Fruit fly (Drosophila melanogaster) whole organism, embryonic: ENCODE results near the gene rho-4.

Experiments
- CG10543 ChIP-seq: fragments of 200-800 bp; sonication (Bioruptor generic); optimal IDR thresholded peaks from 3 replicates; lab custom pipeline; 2017; ENCODE audit warnings: missing biosample characterization, mild to moderate bottlenecking, missing genetic modification characterization, moderate library complexity
- CG10565 ChIP-seq: fragments of 200-800 bp; sonication (Bioruptor generic); optimal IDR thresholded peaks from 3 replicates; lab custom pipeline; 2016; ENCODE audit warnings: missing biosample characterization, mild to moderate bottlenecking, missing genetic modification characterization
- CG11504 ChIP-seq: fragments of 200-800 bp; sonication (Bioruptor generic); optimal IDR thresholded peaks from 3 replicates; lab custom pipeline; 2019; ENCODE audit warnings: missing biosample characterization, mild to moderate bottlenecking, missing genetic modification characterization, moderate library complexity
- CG12104 ChIP-seq: fragments of 200-800 bp; sonication (Bioruptor generic); optimal IDR thresholded peaks from 3 replicates; lab custom pipeline; 2016; ENCODE audit warnings: missing biosample characterization, missing genetic modification characterization
- CG17186 ChIP-seq: fragments of 200-800 bp; sonication (Bioruptor generic); optimal IDR thresholded peaks from 3 replicates; lab custom pipeline; 2017; ENCODE audit warnings: missing biosample characterization, missing genetic modification reagents, missing genetic modification characterization
- CG1832 ChIP-seq: fragments of 200-800 bp; sonication (Bioruptor generic); optimal IDR thresholded peaks from 2 replicates; lab custom pipeline; 2017; ENCODE audit warnings: missing biosample characterization, mild to moderate bottlenecking, missing genetic modification characterization, inconsistent platforms
- CG18476 ChIP-seq: fragments of 200-800 bp; sonication (Bioruptor generic); optimal IDR thresholded peaks from 2 replicates; lab custom pipeline; 2016; ENCODE audit warnings: missing biosample characterization, mild to moderate bottlenecking, missing genetic modification characterization
- CG2129 ChIP-seq: fragments of 200-800 bp; sonication (Bioruptor generic); IDR thresholded peaks from 2 replicates; pipeline ENCODE4 v1.3.6; 2022; ENCODE audit warnings: missing biosample characterization, missing genetic modification characterization; ENCODE audit not compliant: partially characterized antibody
- CG2678 ChIP-seq: fragments of 200-800 bp; sonication (Bioruptor generic); optimal IDR thresholded peaks from 3 replicates; lab custom pipeline; 2019; ENCODE audit warnings: missing biosample characterization, mild to moderate bottlenecking, missing genetic modification characterization, moderate library complexity
- CG32532 ChIP-seq: fragments of 200-800 bp; sonication (Bioruptor generic); IDR thresholded peaks from 2 replicates; pipeline ENCODE4 v1.3.6; 2022; ENCODE audit warnings: missing biosample characterization, missing genetic modification characterization
- CG34376 ChIP-seq: fragments of 200-800 bp; sonication (Bioruptor generic); optimal IDR thresholded peaks from 2 replicates; lab custom pipeline; 2018; ENCODE audit warnings: missing biosample characterization, mild to moderate bottlenecking, missing genetic modification characterization
- CG3995 ChIP-seq: fragments of 200-800 bp; sonication (Bioruptor generic); optimal IDR thresholded peaks from 3 replicates; lab custom pipeline; 2016; ENCODE audit warnings: missing biosample characterization, missing genetic modification characterization
- CG5245 ChIP-seq: fragments of 200-800 bp; sonication (Bioruptor generic); optimal IDR thresholded peaks from 3 replicates; lab custom pipeline; 2016; ENCODE audit warnings: missing biosample characterization, missing genetic modification characterization
- CG6791 ChIP-seq: fragments of 200-800 bp; sonication (Bioruptor generic); IDR thresholded peaks from 3 replicates; pipeline ENCODE4 v1.3.6; 2022; ENCODE audit warnings: missing biosample characterization, missing genetic modification characterization; ENCODE audit not compliant: partially characterized antibody
- CG7372 ChIP-seq: fragments of 200-800 bp; sonication (Bioruptor generic); IDR thresholded peaks from 2 replicates; pipeline ENCODE4 v1.3.6; 2022; ENCODE audit warnings: missing biosample characterization, missing genetic modification characterization
- CG7963 ChIP-seq: fragments of 200-800 bp; sonication (Bioruptor generic); IDR thresholded peaks from 3 replicates; pipeline ENCODE4 v1.3.6; 2022; ENCODE audit warnings: missing biosample characterization, missing genetic modification characterization; ENCODE audit not compliant: partially characterized antibody
- CG9727 ChIP-seq: fragments of 200-800 bp; sonication (Bioruptor generic); optimal IDR thresholded peaks from 3 replicates; lab custom pipeline; 2017; ENCODE audit warnings: missing biosample characterization, mild to moderate bottlenecking, missing genetic modification characterization
- Dll ChIP-seq: fragments of 200-800 bp; sonication (Bioruptor generic); IDR thresholded peaks from 4 replicates; pipeline ENCODE4 v1.3.6; 2022; ENCODE audit warnings: missing biosample characterization, missing genetic modification characterization; ENCODE audit not compliant: partially characterized antibody
- Doc2 ChIP-seq: fragments of 200-800 bp; sonication (Bioruptor generic); IDR thresholded peaks from 2 replicates; pipeline ENCODE4 v1.3.6; 2022; ENCODE audit warnings: missing biosample characterization, missing genetic modification characterization
- Dp ChIP-seq: fragments of 200-800 bp; sonication (Bioruptor generic); optimal IDR thresholded peaks from 2 replicates; lab custom pipeline; 2018; ENCODE audit warnings: missing biosample characterization, mild to moderate bottlenecking, missing genetic modification characterization, moderate library complexity
- Dref ChIP-seq: fragments of 200-800 bp; sonication (Bioruptor generic); IDR thresholded peaks from 2 replicates; pipeline ENCODE4 v1.3.6; 2022; ENCODE audit warnings: missing biosample characterization, missing genetic modification characterization
- E2f2 ChIP-seq: fragments of 200-800 bp; sonication (Bioruptor generic); IDR thresholded peaks from 2 replicates; pipeline ENCODE4 v1.3.6; 2022; ENCODE audit warnings: missing biosample characterization, missing genetic modification characterization
- GATAe ChIP-seq: fragments of 200-800 bp; sonication (Bioruptor generic); conservative IDR thresholded peaks from 2 replicates; pipeline ENCODE4 v1.3.6; 2022; ENCODE audit warnings: missing biosample characterization, missing genetic modification characterization
- HmgZ ChIP-seq: fragments of 200-800 bp; sonication (Bioruptor generic); optimal IDR thresholded peaks from 2 replicates; lab custom pipeline; 2018; ENCODE audit warnings: missing biosample characterization, mild to moderate bottlenecking, missing genetic modification characterization
- Med ChIP-seq: fragments of 200-800 bp; sonication (Bioruptor generic); peaks from one replicate; lab custom pipeline; 2016; ENCODE audit warnings: missing biosample characterization, missing genetic modification characterization, mild to moderate bottlenecking, inconsistent platforms, moderate library complexity
- NFAT ChIP-seq: fragments of 200-800 bp; sonication (Bioruptor generic); IDR thresholded peaks from 2 replicates; pipeline ENCODE4 v1.3.6; 2022; ENCODE audit warnings: missing biosample characterization, missing genetic modification characterization
- Opbp ChIP-seq: fragments of 200-800 bp; sonication (Bioruptor generic); IDR thresholded peaks from 3 replicates; pipeline ENCODE4 v1.3.6; 2022; ENCODE audit warnings: missing biosample characterization, missing genetic modification characterization; ENCODE audit not compliant: partially characterized antibody
- Rfx ChIP-seq: fragments of 200-800 bp; sonication (Bioruptor generic); IDR thresholded peaks from 2 replicates; pipeline ENCODE4 v1.3.6; 2022; ENCODE audit warnings: missing biosample characterization, missing genetic modification characterization
- Sin3A ChIP-seq: fragments of >200 bp; optimal IDR thresholded peaks from 2 replicates; lab custom pipeline; 2018
- Sox100B ChIP-seq: fragments of 200-800 bp; sonication (Bioruptor generic); optimal IDR thresholded peaks from 3 replicates; lab custom pipeline; 2018; ENCODE audit warnings: missing biosample characterization, mild to moderate bottlenecking, missing genetic modification characterization
- bbx ChIP-seq: fragments of 200-800 bp; sonication (Bioruptor generic); IDR thresholded peaks from 2 replicates; pipeline ENCODE4 v1.3.6; 2022; ENCODE audit warnings: missing biosample characterization, missing genetic modification characterization; ENCODE audit not compliant: partially characterized antibody
- chinmo ChIP-seq: fragments of 200-800 bp; sonication (Bioruptor generic); IDR thresholded peaks from 4 replicates; pipeline ENCODE4 v1.3.6; 2022; ENCODE audit warnings: missing biosample characterization, missing genetic modification characterization; ENCODE audit not compliant: partially characterized antibody
- crol ChIP-seq: fragments of 200-800 bp; sonication (Bioruptor generic); IDR thresholded peaks from 2 replicates; pipeline ENCODE4 v1.3.6; 2022; ENCODE audit warnings: missing biosample characterization, missing genetic modification characterization
- cwo ChIP-seq: fragments of 200-800 bp; sonication (Bioruptor generic); optimal IDR thresholded peaks from 3 replicates; lab custom pipeline; 2017; ENCODE audit warnings: missing biosample characterization, missing genetic modification characterization, mild to moderate bottlenecking, moderate library complexity, missing genetic modification reagents
- ewg ChIP-seq: fragments of 200-800 bp; sonication (Bioruptor generic); optimal IDR thresholded peaks from 3 replicates; lab custom pipeline; 2017; ENCODE audit warnings: mild to moderate bottlenecking, missing biosample characterization, missing genetic modification reagents, missing genetic modification characterization
- exex ChIP-seq: fragments of 200-800 bp; sonication (Bioruptor generic); optimal IDR thresholded peaks from 4 replicates; lab custom pipeline; 2018; ENCODE audit warnings: missing biosample characterization, mild to moderate bottlenecking, missing genetic modification characterization, moderate library complexity
- ftz-f1 ChIP-seq: fragments of 200-800 bp; sonication (Bioruptor generic); optimal IDR thresholded peaks from 2 replicates; lab custom pipeline; 2016; ENCODE audit warnings: missing biosample characterization, missing genetic modification characterization
- hbn ChIP-seq: fragments of 200-800 bp; sonication (Bioruptor generic); IDR thresholded peaks from 2 replicates; pipeline ENCODE4 v1.3.6; 2022; ENCODE audit warnings: missing biosample characterization, missing genetic modification characterization; ENCODE audit not compliant: partially characterized antibody
- lab ChIP-seq: fragments of 200-800 bp; sonication (Bioruptor generic); optimal IDR thresholded peaks from 3 replicates; lab custom pipeline; 2017; ENCODE audit warnings: missing biosample characterization, missing genetic modification characterization, mild to moderate bottlenecking, moderate library complexity, missing genetic modification reagents
- mirr ChIP-seq: fragments of 200-800 bp; sonication (Bioruptor generic); optimal IDR thresholded peaks from 3 replicates; lab custom pipeline; 2018; ENCODE audit warnings: missing biosample characterization, mild to moderate bottlenecking, missing genetic modification characterization
- mld ChIP-seq: fragments of 200-800 bp; sonication (Bioruptor generic); IDR thresholded peaks from 3 replicates; pipeline ENCODE4 v1.3.6; 2022; ENCODE audit warnings: missing biosample characterization, missing genetic modification characterization; ENCODE audit not compliant: partially characterized antibody
- pzg ChIP-seq: fragments of 200-800 bp; sonication (Bioruptor generic); optimal IDR thresholded peaks from 3 replicates; lab custom pipeline; 2018; ENCODE audit warnings: missing biosample characterization, mild to moderate bottlenecking, missing genetic modification characterization, moderate library complexity
- row ChIP-seq: fragments of 200-800 bp; sonication (Bioruptor generic); IDR thresholded peaks from 3 replicates; pipeline ENCODE4 v1.3.6; 2022; ENCODE audit warnings: missing biosample characterization, missing genetic modification characterization
- sd ChIP-seq: fragments of 200-800 bp; sonication (Bioruptor generic); optimal IDR thresholded peaks from 3 replicates; lab custom pipeline; 2018; ENCODE audit warnings: missing biosample characterization, mild to moderate bottlenecking, missing genetic modification characterization, moderate library complexity
- sima ChIP-seq: fragments of 200-800 bp; sonication (Bioruptor generic); optimal IDR thresholded peaks from 2 replicates; lab custom pipeline; 2016; ENCODE audit warnings: missing biosample characterization, missing genetic modification characterization
- sr ChIP-seq: fragments of 200-800 bp; sonication (Bioruptor generic); IDR thresholded peaks from 3 replicates; pipeline ENCODE4 v1.3.6; 2022; ENCODE audit warnings: missing biosample characterization, missing genetic modification characterization
- sug ChIP-seq: fragments of 200-800 bp; optimal IDR thresholded peaks from 2 replicates; lab custom pipeline; 2019; ENCODE audit warnings: missing biosample characterization, mild to moderate bottlenecking, missing genetic modification characterization, moderate library complexity
- tap ChIP-seq: fragments of 200-800 bp; optimal IDR thresholded peaks from 3 replicates; lab custom pipeline; 2019; ENCODE audit warnings: missing biosample characterization, mild to moderate bottlenecking, missing genetic modification characterization, moderate library complexity
- zen2 ChIP-seq: fragments of 200-800 bp; sonication (Bioruptor generic); IDR thresholded peaks from 3 replicates; pipeline ENCODE4 v1.3.6; 2022; ENCODE audit warnings: missing biosample characterization, missing genetic modification characterization; ENCODE audit not compliant: partially characterized antibody

The rho-4 gene

dm6 chrX:11620527-11620926 is 20.9 kb downstream of the rho-4 start:
- peak; percentile 85 for TF ChIP-seq ftz-f1 (GFP tag; lab: Kevin White, UChicago)
- no peak for TF ChIP-seq CG10565 (GFP tag; lab: Kevin White, UChicago)
- TF ChIP-seq sima (GFP tag; lab: Kevin White, UChicago): no peak
- TF ChIP-seq sug (tag; lab: Kevin White, UChicago): peak; percentile 50
- no peak for TF ChIP-seq CG3995 (GFP tag; lab: Kevin White, UChicago)
- peak; percentile 18; the same call in 1 of the 2 replicates for TF ChIP-seq Rfx (GFP tag; lab: Robert Waterston, UW)
- TF ChIP-seq GATAe (GFP tag; lab: Robert Waterston, UW): peak; percentile 77
- 0 out of 4 replicates have a peak, but pooled peaks have one; percentile 49 for TF ChIP-seq chinmo (GFP tag; lab: Robert Waterston, UW)
- TF ChIP-seq cwo (GFP tag; lab: Kevin White, UChicago): peak; percentile 73
- peak; percentile 26 for TF ChIP-seq CG1832 (GFP tag; lab: Kevin White, UChicago)
- peak; percentile 35 for TF ChIP-seq CG10543 (GFP tag; lab: Kevin White, UChicago)
- no peak for TF ChIP-seq CG11504
- TF ChIP-seq tap: no peak
- no peak for TF ChIP-seq CG5245 (GFP tag; lab: Kevin White, UChicago)
- peak; percentile 52 for TF ChIP-seq exex (tag; lab: Kevin White, UChicago)
- TF ChIP-seq NFAT: peak; percentile 20; the same call in 1 of the 2 replicates
- peak; percentile 96 for TF ChIP-seq crol
- peak; percentile 88 for TF ChIP-seq sd
- TF ChIP-seq mirr: peak; percentile 66
- 0 out of 2 replicates have a peak, but pooled peaks have one; percentile 11 for TF ChIP-seq CG32532
- TF ChIP-seq CG34376 (GFP tag; lab: Kevin White, UChicago): peak; percentile 90
- TF ChIP-seq CG18476: no peak
- peak; percentile 5 for TF ChIP-seq pzg
- no peak for TF ChIP-seq CG7372 (GFP tag; lab: Robert Waterston, UW)
- TF ChIP-seq Med (GFP tag; lab: Kevin White, UChicago): peak; percentile 40
- no peak for TF ChIP-seq mld (GFP tag; lab: Robert Waterston, UW)
- peak; percentile 44 for TF ChIP-seq row (GFP tag; lab: Robert Waterston, UW)
- TF ChIP-seq HmgZ (tag; lab: Kevin White, UChicago): peak; percentile 20
- peak; percentile 17 for TF ChIP-seq lab
- TF ChIP-seq CG9727 (GFP tag; lab: Kevin White, UChicago): no peak
- no peak for TF ChIP-seq CG12104
- TF ChIP-seq Doc2: no peak

- TF ChIP-seq Opbp (GFP tag; lab: Robert Waterston, UW) (peak; percentile 26; the same call in 2 of the 3 replicates), CG2678 (no peak), zen2 (peak; percentile 4), ewg (peak; percentile 64), hbn (GFP tag; lab: Robert Waterston, UW) (peak; percentile 39; the same call in 1 of the 2 replicates), bbx (GFP tag; lab: Robert Waterston, UW) (peak; percentile 27), Sox100B (GFP tag; lab: Kevin White, UChicago) (no peak), sr (GFP tag; lab: Robert Waterston, UW) (no peak), E2f2 (peak; percentile 85), CG6791 (GFP tag; lab: Robert Waterston, UW) (peak; percentile 5; the same call in 2 of the 3 replicates), Sin3A (peak; percentile 80), Dll (GFP tag; lab: Robert Waterston, UW) (peak; percentile 73; the same call in 3 of the 4 replicates), mld (GFP tag; lab: Robert Waterston, UW) (no peak), Dp (GFP tag; lab: Kevin White, UChicago) (peak; percentile 82), CG2129 (GFP tag; lab: Robert Waterston, UW) (peak; percentile 36), Dref (GFP tag; lab: Robert Waterston, UW) (peak; percentile 66), CG7963 (GFP tag; lab: Robert Waterston, UW) (0 out of 3 replicates have a peak, but pooled peaks have one; percentile 9), CG17186 (GFP tag; lab: Kevin White, UChicago) (peak; percentile 10)
These were observed 21.8 kb downstream of the rho-4 start for dm6 chrX:11621315-11621865.
